Worm (Caenorhabditis elegans) whole organism, L1 larva: Measurements from ENCODE around the gene C47E12.2.

Source experiments
- F16B12.6 ChIP-seq: fragments of 150-350 bp; optimal IDR thresholded peaks from 2 replicates; lab custom pipeline; 2014; ENCODE audit warnings: missing biosample characterization, missing genetic modification characterization
- Y116A8C.19 ChIP-seq: sonication (generic microtip); optimal IDR thresholded peaks from 2 replicates; lab custom pipeline; 2016; ENCODE audit warnings: missing compliant biosample characterization, missing genetic modification characterization, borderline replicate concordance
- alr-1 ChIP-seq: fragments of 200-800 bp; sonication (Bioruptor generic); optimal IDR thresholded peaks from 2 replicates; lab custom pipeline; 2018; ENCODE audit warnings: borderline replicate concordance, mild to moderate bottlenecking, missing genetic modification characterization, missing compliant biosample characterization
- blmp-1 ChIP-seq: fragments of 150-350 bp; optimal IDR thresholded peaks from 2 replicates; lab custom pipeline; 2014; ENCODE audit warnings: missing biosample characterization, missing genetic modification characterization
- ceh-63 ChIP-seq: fragments of 200-800 bp; sonication (Bioruptor generic); optimal IDR thresholded peaks from 2 replicates; lab custom pipeline; 2018; ENCODE audit warnings: mild to moderate bottlenecking, missing genetic modification characterization, missing compliant biosample characterization
- ceh-82 ChIP-seq, 3 experiments: fragments of 150-350 bp in 1 of 3; sonication (generic microtip) in 2 of 3; optimal IDR thresholded peaks; 2 replicates each; lab custom pipeline; 2014 to 2017; ENCODE audit warnings: missing biosample characterization in 3 of 3, missing genetic modification characterization in 3 of 3
- ceh-90 ChIP-seq: sonication (generic microtip); optimal IDR thresholded peaks from 2 replicates; lab custom pipeline; 2016; ENCODE audit warnings: missing genetic modification characterization, missing compliant biosample characterization
- ces-1 ChIP-seq: fragments of 150-350 bp; optimal IDR thresholded peaks from 2 replicates; lab custom pipeline; 2014; ENCODE audit warnings: missing biosample characterization, missing genetic modification reagents, missing genetic modification characterization
- dpl-1 ChIP-seq, 3 experiments: fragments of 150-350 bp in 2 of 3; sonication (generic microtip) in 1 of 3; optimal IDR thresholded peaks; 2 replicates each; lab custom pipeline; 2014 to 2017; ENCODE audit warnings: missing biosample characterization in 3 of 3, missing genetic modification characterization in 3 of 3, missing genetic modification reagents in 3 of 3
- efl-1 ChIP-seq, 4 experiments: fragments of 150-350 bp; optimal IDR thresholded peaks in 3 of 4; peaks in 1 of 4; 1 replicate in 1 of 4; 2 replicates in 3 of 4; lab custom pipeline; 2014; ENCODE audit warnings: missing biosample characterization in 2 of 4, missing genetic modification characterization in 2 of 4, missing genetic modification reagents in 2 of 4
- egl-13 ChIP-seq: sonication (generic microtip); optimal IDR thresholded peaks from 2 replicates; lab custom pipeline; 2016; ENCODE audit warnings: missing genotype, missing genetic modification reagents, missing genetic modification characterization, missing compliant biosample characterization
- elt-3 ChIP-seq, 6 experiments: fragments of 150-350 bp in 1 of 6; sonication (generic microtip); optimal IDR thresholded peaks; 2 replicates each; lab custom pipeline; 2017 to 2018; ENCODE audit warnings: missing biosample characterization in 6 of 6, missing genetic modification characterization in 6 of 6, inconsistent platforms in 1 of 6
- fkh-10 ChIP-seq: sonication (generic microtip); optimal IDR thresholded peaks from 2 replicates; lab custom pipeline; 2017; ENCODE audit warnings: missing biosample characterization, missing genetic modification reagents, missing genetic modification characterization
- hlh-17 ChIP-seq: fragments of 200-800 bp; sonication (Bioruptor generic); optimal IDR thresholded peaks from 2 replicates; lab custom pipeline; 2018; ENCODE audit warnings: missing genetic modification characterization, mild to moderate bottlenecking, missing compliant biosample characterization, moderate library complexity, borderline replicate concordance
- hlh-4 ChIP-seq: sonication (generic microtip); optimal IDR thresholded peaks from 2 replicates; lab custom pipeline; 2016; ENCODE audit warnings: mild to moderate bottlenecking, missing genetic modification characterization, missing compliant biosample characterization
- isw-1 ChIP-seq: fragments of 200-800 bp; sonication (Bioruptor generic); IDR thresholded peaks from 2 replicates; pipeline ENCODE4 v1.3.6; 2022; ENCODE audit warnings: missing genetic modification characterization, missing compliant biosample characterization
- lin-13 ChIP-seq: fragments of 150-350 bp; optimal IDR thresholded peaks from 2 replicates; lab custom pipeline; 2014; ENCODE audit warnings: missing biosample characterization, missing genetic modification reagents, missing genetic modification characterization
- lin-14 ChIP-seq: fragments of 200-800 bp; sonication (Bioruptor generic); optimal IDR thresholded peaks from 2 replicates; lab custom pipeline; 2018; ENCODE audit warnings: mild to moderate bottlenecking, missing genetic modification characterization, moderate library complexity, missing compliant biosample characterization
- lin-15B ChIP-seq: fragments of 150-350 bp; sonication (generic microtip); optimal IDR thresholded peaks from 3 replicates; lab custom pipeline; 2014; ENCODE audit warnings: missing biosample characterization, missing genetic modification characterization
- lin-35 ChIP-seq, 2 experiments: fragments of 150-350 bp; optimal IDR thresholded peaks; 2 replicates each; lab custom pipeline; 2014; ENCODE audit warnings: missing biosample characterization in 2 of 2, missing genetic modification characterization in 2 of 2, missing genetic modification reagents in 2 of 2
- lsy-2 ChIP-seq, 2 experiments: fragments of 150-350 bp; optimal IDR thresholded peaks; 2 replicates each; lab custom pipeline; 2014; ENCODE audit warnings: missing biosample characterization in 2 of 2, missing genetic modification characterization in 2 of 2
- mdl-1 ChIP-seq, 2 experiments: fragments of 150-350 bp; optimal IDR thresholded peaks; 2 replicates each; lab custom pipeline; 2014 to 2017; ENCODE audit warnings: missing biosample characterization in 2 of 2, missing genetic modification characterization in 2 of 2, inconsistent platforms in 1 of 2
- mef-2 ChIP-seq: fragments of 150-350 bp; optimal IDR thresholded peaks from 2 replicates; lab custom pipeline; 2014; ENCODE audit warnings: missing biosample characterization, missing genetic modification characterization
- mep-1 ChIP-seq: fragments of 150-350 bp; optimal IDR thresholded peaks from 2 replicates; lab custom pipeline; 2014; ENCODE audit warnings: missing biosample characterization, missing genetic modification characterization
- nhr-28 ChIP-seq: fragments of 150-350 bp; optimal IDR thresholded peaks from 2 replicates; lab custom pipeline; 2014; ENCODE audit warnings: missing biosample characterization, missing genetic modification characterization
- nhr-47 ChIP-seq: sonication (generic microtip); optimal IDR thresholded peaks from 2 replicates; lab custom pipeline; 2016; ENCODE audit warnings: mild to moderate bottlenecking, missing genetic modification characterization, moderate library complexity, missing compliant biosample characterization
- nhr-71 ChIP-seq: sonication (generic microtip); optimal IDR thresholded peaks from 2 replicates; lab custom pipeline; 2016; ENCODE audit warnings: mild to moderate bottlenecking, missing genetic modification characterization, moderate library complexity, missing compliant biosample characterization
- nhr-76 ChIP-seq: sonication (generic microtip); optimal IDR thresholded peaks from 2 replicates; lab custom pipeline; 2017; ENCODE audit warnings: missing biosample characterization, missing genetic modification characterization
- nhr-77 ChIP-seq: fragments of 150-350 bp; optimal IDR thresholded peaks from 2 replicates; lab custom pipeline; 2014; ENCODE audit warnings: missing biosample characterization, missing genetic modification characterization
- nhr-90 ChIP-seq: sonication (generic microtip); optimal IDR thresholded peaks from 2 replicates; lab custom pipeline; 2016; ENCODE audit warnings: mild to moderate bottlenecking, missing genetic modification characterization, missing compliant biosample characterization; ENCODE audit not compliant: poor library complexity
- pqm-1 ChIP-seq: sonication (generic microtip); optimal IDR thresholded peaks from 3 replicates; lab custom pipeline; 2017; ENCODE audit warnings: missing biosample characterization, missing genetic modification characterization
- rnt-1 ChIP-seq: sonication (generic microtip); optimal IDR thresholded peaks from 2 replicates; lab custom pipeline; 2016; ENCODE audit warnings: mild to moderate bottlenecking, missing genetic modification characterization, moderate library complexity, missing compliant biosample characterization
- skn-1 ChIP-seq: fragments of 150-350 bp; optimal IDR thresholded peaks from 2 replicates; lab custom pipeline; 2014; ENCODE audit warnings: missing biosample characterization, missing genetic modification characterization
- snu-23 ChIP-seq: sonication (generic microtip); optimal IDR thresholded peaks from 2 replicates; lab custom pipeline; 2016; ENCODE audit warnings: missing genetic modification characterization, missing compliant biosample characterization
- swsn-7 ChIP-seq: sonication (generic microtip); optimal IDR thresholded peaks from 2 replicates; lab custom pipeline; 2016; ENCODE audit warnings: missing genetic modification characterization, missing compliant biosample characterization
- tlp-1 ChIP-seq: fragments of 150-350 bp; optimal IDR thresholded peaks from 2 replicates; lab custom pipeline; 2014; ENCODE audit warnings: missing biosample characterization, missing genetic modification characterization
- unc-130 ChIP-seq: fragments of 150-350 bp; optimal IDR thresholded peaks from 2 replicates; lab custom pipeline; 2017; ENCODE audit warnings: missing biosample characterization, missing genetic modification characterization, inconsistent platforms
- unc-62 ChIP-seq: fragments of 150-350 bp; optimal IDR thresholded peaks from 2 replicates; lab custom pipeline; 2014; ENCODE audit warnings: missing biosample characterization, missing genetic modification reagents, missing genetic modification characterization
- unc-98 ChIP-seq: fragments of 200-800 bp; sonication (Bioruptor generic); IDR thresholded peaks from 2 replicates; pipeline ENCODE4 v1.3.6; 2022; ENCODE audit warnings: missing genetic modification characterization, missing compliant biosample characterization
- zag-1 ChIP-seq: fragments of 150-350 bp; optimal IDR thresholded peaks from 2 replicates; lab custom pipeline; 2014; ENCODE audit warnings: missing biosample characterization, missing genetic modification characterization

Gene C47E12.2

DNA sequence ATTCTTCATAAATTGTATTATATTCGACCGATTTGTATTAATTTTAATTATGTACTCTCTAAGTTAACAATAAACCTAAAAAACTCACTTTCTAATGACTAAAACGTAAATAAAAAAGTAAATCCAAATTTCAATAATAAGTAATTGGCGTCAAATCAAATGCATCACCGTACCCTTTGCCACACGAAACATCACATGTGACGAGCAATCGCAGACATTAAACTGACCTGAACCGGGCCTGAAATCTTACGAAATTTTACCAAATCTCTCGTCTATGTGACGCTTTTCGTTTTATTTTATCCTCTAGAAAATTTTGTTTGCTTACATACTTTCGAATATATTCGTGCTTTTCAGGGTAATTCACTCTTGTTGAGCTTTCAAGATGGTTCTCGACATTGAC lies at the start of gene C47E12.2, which contains the start of gene sars-1:
Gene C47E12.2 (minus strand): TSS at position 131 of the 400 bp plus-strand sequence.
Gene sars-1 (plus strand): TSS at position 355 of the 400 bp plus-strand sequence.
- TF ChIP-seq elt-3 (tag; optimal IDR thresholded peaks at IDR 0.05; lab: Kevin White, UChicago) (no peak), lin-13 (GFP tag; lab: Kevin White, UChicago) (no peak), skn-1 (peak; percentile 82), ces-1 (no peak), zag-1 (tag; lab: Kevin White, UChicago) (no peak), lin-15B (tag; lab: Kevin White, UChicago) (peak; percentile 20), nhr-76 (tag; lab: Kevin White, UChicago) (no peak), dpl-1 (GFP tag; optimal IDR thresholded peaks at IDR 0.05; lab: Kevin White, UChicago) (peak in 2 of 3 experiments; percentile 11 to 46), nhr-90 (tag; lab: Kevin White, UChicago) (no peak), swsn-7 (tag; lab: Kevin White, UChicago) (no peak), isw-1 (GFP tag; lab: Robert Waterston, UW) (no peak), lsy-2 (tag; optimal IDR thresholded peaks at IDR 0.05; lab: Kevin White, UChicago) (peak; percentile 81 to 96), alr-1 (no peak), efl-1 (optimal IDR thresholded peaks at IDR 0.05; lab: Kevin White, UChicago) (peak; percentile 37 to 44), efl-1 (GFP tag; optimal IDR thresholded peaks at IDR 0.05 in 1 of 2; lab: Kevin White, UChicago) (peak; percentile 27 to 94), nhr-71 (peak; percentile 9), mdl-1 (tag; optimal IDR thresholded peaks at IDR 0.05; lab: Kevin White, UChicago) (peak in 1 of 2 experiments; percentile 12), lin-35 (GFP tag; optimal IDR thresholded peaks at IDR 0.05; lab: Kevin White, UChicago) (peak; percentile 31 to 47), ceh-63 (GFP tag; lab: Kevin White, UChicago) (no peak), unc-98 (GFP tag; lab: Robert Waterston, UW) (no peak), ceh-82 (tag; optimal IDR thresholded peaks at IDR 0.05; lab: Kevin White, UChicago) (peak in 1 of 3 experiments; percentile 24), nhr-47 (tag; lab: Kevin White, UChicago) (peak; percentile 22), Y116A8C.19 (tag; lab: Kevin White, UChicago) (no peak), fkh-10 (no peak), snu-23 (GFP tag; lab: Kevin White, UChicago) (peak; percentile 37), F16B12.6 (tag; lab: Kevin White, UChicago) (peak; percentile 87)

DNA sequence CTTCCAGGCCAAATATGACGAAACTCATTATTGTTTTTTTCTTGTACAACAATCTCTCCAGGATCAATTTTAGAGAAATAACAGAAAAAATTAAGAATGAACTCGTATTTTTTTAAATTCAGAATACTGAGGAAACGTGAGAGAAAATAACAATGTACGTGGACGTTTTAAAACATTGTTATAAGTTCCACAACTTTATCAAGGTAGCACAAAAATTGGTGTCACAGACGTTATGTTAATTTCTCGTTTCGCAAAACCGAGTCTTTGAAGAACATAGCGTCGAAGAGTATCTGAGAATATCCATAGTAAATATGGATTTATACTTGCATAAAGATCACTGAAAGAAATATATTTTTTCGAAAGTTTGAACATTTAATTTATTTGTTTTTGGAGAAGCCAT lies 47.8 kb upstream of the C47E12.2 start, which contains the start of gene T04B2.8:
Gene T04B2.8 (minus strand): TSS at position 101 of the 400 bp plus-strand sequence.
- TF ChIP-seq hlh-17 (GFP tag; lab: Kevin White, UChicago), result no peak
- no peak for TF ChIP-seq rnt-1 (tag; lab: Kevin White, UChicago)
- TF ChIP-seq hlh-4 (tag; lab: Kevin White, UChicago), result no peak
- TF ChIP-seq mep-1 (tag; lab: Kevin White, UChicago), result no peak
- no peak for TF ChIP-seq egl-13 (tag; lab: Kevin White, UChicago)
- no peak for TF ChIP-seq ceh-90 (tag; lab: Kevin White, UChicago)
- no peak for TF ChIP-seq nhr-77 (tag; lab: Kevin White, UChicago)
- TF ChIP-seq unc-62 (GFP tag; lab: Kevin White, UChicago), result no peak
- no peak for TF ChIP-seq nhr-28 (tag; lab: Kevin White, UChicago)
- no peak for TF ChIP-seq unc-130 (tag; lab: Kevin White, UChicago)
- no peak for TF ChIP-seq mef-2 (tag; lab: Kevin White, UChicago)
- no peak for TF ChIP-seq pqm-1 (tag; lab: Kevin White, UChicago)
- no peak for TF ChIP-seq unc-98 (GFP tag; lab: Robert Waterston, UW)
- no peak for TF ChIP-seq tlp-1 (tag; lab: Kevin White, UChicago)
- no peak for TF ChIP-seq F16B12.6 (tag; lab: Kevin White, UChicago)

DNA sequence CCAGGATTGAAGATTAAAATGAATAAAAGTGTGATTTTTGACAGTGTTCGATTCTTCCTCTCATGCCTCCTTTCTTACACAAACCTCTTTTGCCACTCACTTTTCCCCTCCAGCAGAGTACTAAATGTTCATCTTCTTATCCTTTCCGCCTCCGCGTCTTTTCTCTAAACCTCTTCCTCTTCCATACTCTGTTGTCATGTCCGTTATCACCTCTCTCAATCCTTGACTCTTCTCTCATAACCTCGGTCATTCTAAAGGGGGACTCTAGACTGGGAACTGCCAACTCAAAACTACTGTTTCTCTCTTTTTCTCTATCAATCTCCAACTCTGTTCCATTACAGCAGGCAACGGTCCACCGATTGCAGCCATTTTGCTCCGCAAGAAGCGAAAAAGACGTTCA lies 45.0 kb upstream of the C47E12.2 start:
- peak; percentile 25 for TF ChIP-seq rnt-1 (tag; lab: Kevin White, UChicago)
- no peak for TF ChIP-seq fkh-10
- peak; percentile 72 for TF ChIP-seq lin-14 (GFP tag; lab: Kevin White, UChicago)
- TF ChIP-seq efl-1 (optimal IDR thresholded peaks at IDR 0.05; lab: Kevin White, UChicago), result no peak
- peak in 1 of 2 experiments; percentile 59 for TF ChIP-seq efl-1 (GFP tag; optimal IDR thresholded peaks at IDR 0.05 in 1 of 2; lab: Kevin White, UChicago)
- peak; percentile 18 for TF ChIP-seq blmp-1 (tag; lab: Kevin White, UChicago)
